Worm (Caenorhabditis elegans) whole organism, L2 larva: ENCODE results near the gene lido-16.

Experiments
- C34F6.9 ChIP-seq: fragments of 150-350 bp; optimal IDR thresholded peaks from 2 replicates; lab custom pipeline; 2014; ENCODE audit warnings: missing biosample characterization, missing genetic modification characterization
- R02D3.7 ChIP-seq: fragments of 150-350 bp; optimal IDR thresholded peaks from 2 replicates; lab custom pipeline; 2014; ENCODE audit warnings: missing biosample characterization, missing genetic modification characterization
- alr-1 ChIP-seq: fragments of 150-350 bp; optimal IDR thresholded peaks from 2 replicates; lab custom pipeline; 2014; ENCODE audit warnings: missing biosample characterization, missing genetic modification characterization
- ama-1 ChIP-seq: fragments of 150-350 bp; optimal IDR thresholded peaks from 2 replicates; lab custom pipeline; 2018; ENCODE audit warnings: inconsistent platforms
- blmp-1 ChIP-seq: sonication (generic microtip); optimal IDR thresholded peaks from 2 replicates; lab custom pipeline; 2017; ENCODE audit warnings: missing genetic modification characterization, mild to moderate bottlenecking, missing compliant biosample characterization, antibody characterized with exemption, moderate library complexity; ENCODE audit not compliant: insufficient read depth
- ceh-82 ChIP-seq: fragments of 150-350 bp; optimal IDR thresholded peaks from 2 replicates; lab custom pipeline; 2014; ENCODE audit warnings: missing biosample characterization, missing genetic modification characterization
- crh-2 ChIP-seq: sonication (generic microtip); optimal IDR thresholded peaks from 2 replicates; lab custom pipeline; 2017; ENCODE audit warnings: missing biosample characterization, missing genetic modification characterization
- dmd-4 ChIP-seq: sonication (generic microtip); optimal IDR thresholded peaks from 2 replicates; lab custom pipeline; 2017; ENCODE audit warnings: missing biosample characterization, missing genetic modification characterization
- egl-27 ChIP-seq: sonication (generic microtip); optimal IDR thresholded peaks from 3 replicates; lab custom pipeline; 2017; ENCODE audit warnings: missing biosample characterization, missing genetic modification reagents, missing genetic modification characterization
- elt-3 ChIP-seq: sonication (generic microtip); optimal IDR thresholded peaks from 2 replicates; lab custom pipeline; 2017; ENCODE audit warnings: missing biosample characterization, missing genetic modification characterization
- fos-1 ChIP-seq: fragments of 150-350 bp; optimal IDR thresholded peaks from 2 replicates; lab custom pipeline; 2014; ENCODE audit warnings: missing biosample characterization, missing genetic modification characterization
- lin-39 ChIP-seq: fragments of 150-350 bp; optimal IDR thresholded peaks from 2 replicates; lab custom pipeline; 2014; ENCODE audit warnings: missing biosample characterization, missing genetic modification reagents, missing genetic modification characterization
- lsy-2 ChIP-seq, 2 experiments: fragments of 150-350 bp in 1 of 2; sonication (generic microtip) in 1 of 2; optimal IDR thresholded peaks; 2 replicates each; lab custom pipeline; 2014 to 2017; ENCODE audit warnings: missing biosample characterization in 2 of 2, missing genetic modification characterization in 2 of 2
- mab-5 ChIP-seq: fragments of 150-350 bp; optimal IDR thresholded peaks from 2 replicates; lab custom pipeline; 2014; ENCODE audit warnings: missing biosample characterization, missing genetic modification characterization
- mdl-1 ChIP-seq, 2 experiments: fragments of 150-350 bp in 1 of 2; sonication (generic microtip) in 1 of 2; optimal IDR thresholded peaks; 2 replicates each; lab custom pipeline; 2017; ENCODE audit warnings: missing biosample characterization in 2 of 2, missing genetic modification characterization in 2 of 2
- nhr-11 ChIP-seq: fragments of 150-350 bp; optimal IDR thresholded peaks from 2 replicates; lab custom pipeline; 2014; ENCODE audit warnings: missing biosample characterization, missing genetic modification characterization
- nhr-129 ChIP-seq: fragments of 150-350 bp; optimal IDR thresholded peaks from 2 replicates; lab custom pipeline; 2014; ENCODE audit warnings: missing biosample characterization, missing genetic modification characterization
- nhr-21 ChIP-seq: fragments of 150-350 bp; optimal IDR thresholded peaks from 2 replicates; lab custom pipeline; 2014; ENCODE audit warnings: missing biosample characterization, missing genetic modification characterization
- nhr-23 ChIP-seq: fragments of 150-350 bp; optimal IDR thresholded peaks from 2 replicates; lab custom pipeline; 2014; ENCODE audit warnings: missing biosample characterization, missing genetic modification reagents, missing genetic modification characterization
- nhr-25 ChIP-seq: fragments of 150-350 bp; sonication (generic microtip); optimal IDR thresholded peaks from 3 replicates; lab custom pipeline; 2014; ENCODE audit warnings: missing biosample characterization, missing genetic modification characterization
- nhr-6 ChIP-seq: fragments of 150-350 bp; optimal IDR thresholded peaks from 2 replicates; lab custom pipeline; 2014; ENCODE audit warnings: missing biosample characterization, missing genetic modification characterization
- nhr-77 ChIP-seq: fragments of 150-350 bp; optimal IDR thresholded peaks from 2 replicates; lab custom pipeline; 2014; ENCODE audit warnings: missing biosample characterization, missing genetic modification characterization
- peb-1 ChIP-seq: fragments of 150-350 bp; optimal IDR thresholded peaks from 2 replicates; lab custom pipeline; 2014; ENCODE audit warnings: missing biosample characterization, missing genetic modification characterization
- sem-4 ChIP-seq: fragments of 150-350 bp; optimal IDR thresholded peaks from 2 replicates; lab custom pipeline; 2014; ENCODE audit warnings: missing biosample characterization, missing genetic modification reagents, missing genetic modification characterization
- skn-1 ChIP-seq: sonication (generic microtip); optimal IDR thresholded peaks from 2 replicates; lab custom pipeline; 2017; ENCODE audit warnings: missing biosample characterization, missing genetic modification characterization
- sma-3 ChIP-seq: sonication (generic microtip); optimal IDR thresholded peaks from 2 replicates; lab custom pipeline; 2016; ENCODE audit warnings: missing genetic modification reagents, missing genetic modification characterization, missing compliant biosample characterization
- sma-9 ChIP-seq, 2 experiments: fragments of 150-350 bp in 1 of 2; sonication (generic microtip) in 1 of 2; optimal IDR thresholded peaks; 2 replicates each; lab custom pipeline; 2014 to 2016; ENCODE audit warnings: missing genetic modification characterization in 2 of 2, mild to moderate bottlenecking in 1 of 2, missing biosample characterization in 1 of 2, missing compliant biosample characterization in 1 of 2, missing genetic modification reagents in 1 of 2, moderate library complexity in 1 of 2
- snpc-4 ChIP-seq: fragments of 150-350 bp; optimal IDR thresholded peaks from 2 replicates; lab custom pipeline; 2014; ENCODE audit warnings: missing biosample characterization, missing genetic modification characterization
- unc-39 ChIP-seq: fragments of 150-350 bp; optimal IDR thresholded peaks from 2 replicates; lab custom pipeline; 2014; ENCODE audit warnings: missing biosample characterization, missing genetic modification characterization
- unc-55 ChIP-seq: fragments of 150-350 bp; sonication (generic microtip); optimal IDR thresholded peaks from 3 replicates; lab custom pipeline; 2014; ENCODE audit warnings: missing biosample characterization, missing genetic modification reagents, missing genetic modification characterization
- unc-62 ChIP-seq: fragments of 150-350 bp; optimal IDR thresholded peaks from 2 replicates; lab custom pipeline; 2014; ENCODE audit warnings: missing biosample characterization, missing genetic modification reagents, missing genetic modification characterization
- ztf-11 ChIP-seq: sonication (generic microtip); optimal IDR thresholded peaks from 2 replicates; lab custom pipeline; 2017; ENCODE audit warnings: missing biosample characterization, missing genetic modification characterization
- ztf-4 ChIP-seq: fragments of 150-350 bp; optimal IDR thresholded peaks from 2 replicates; lab custom pipeline; 2014; ENCODE audit warnings: missing biosample characterization, missing genetic modification characterization

lido-16 gene

ce11 chrII:6521316-6521715 is 36.5 kb upstream of the lido-16 start, which contains the start of gene toe-2:
TSS of gene toe-2 (minus strand) at chrII:6521385.
- TF ChIP-seq nhr-6, result no peak
- no peak for TF ChIP-seq mdl-1 (tag; optimal IDR thresholded peaks at IDR 0.05; lab: Kevin White, UChicago)
- no peak for TF ChIP-seq egl-27 (tag; lab: Kevin White, UChicago)
- TF ChIP-seq mab-5 (tag; lab: Kevin White, UChicago), result no peak
- TF ChIP-seq unc-39, result no peak
- TF ChIP-seq crh-2, result no peak
- no peak for TF ChIP-seq nhr-129 (tag; lab: Kevin White, UChicago)
- TF ChIP-seq elt-3, result no peak
- TF ChIP-seq nhr-25, result no peak
- TF ChIP-seq blmp-1 (tag; lab: Kevin White, UChicago), result no peak
- TF ChIP-seq snpc-4 (tag; lab: Kevin White, UChicago), result no peak

- peak; percentile 17 for TF ChIP-seq sma-9 (GFP tag; optimal IDR thresholded peaks at IDR 0.05; lab: Kevin White, UChicago)
- TF ChIP-seq sma-9 (tag; optimal IDR thresholded peaks at IDR 0.05; lab: Kevin White, UChicago), result no peak
- TF ChIP-seq nhr-11 (tag; lab: Kevin White, UChicago), result no peak
- TF ChIP-seq unc-62 (GFP tag; lab: Kevin White, UChicago), result no peak
- TF ChIP-seq fos-1 (tag; lab: Kevin White, UChicago), result peak; percentile 42
- TF ChIP-seq nhr-129 (tag; lab: Kevin White, UChicago), result no peak
- no peak for TF ChIP-seq blmp-1 (tag; lab: Kevin White, UChicago)
- TF ChIP-seq, all 48 proteins: peak for 2
Measured at ce11 chrII:6520103-6520502, 35.3 kb upstream of the lido-16 start.

ce11 chrII:6519703-6520102 is 34.9 kb upstream of the lido-16 start:
- no peak for TF ChIP-seq peb-1 (tag; lab: Kevin White, UChicago)
- no peak for TF ChIP-seq ztf-4 (tag; lab: Kevin White, UChicago)

ce11 chrII:6516276-6516675 is 31.5 kb upstream of the lido-16 start, which contains the start of gene C56E6.7:
TSS of gene C56E6.7 (plus strand) at chrII:6516576.
- no peak for TF ChIP-seq ztf-11 (tag; lab: Kevin White, UChicago)
- no peak for TF ChIP-seq skn-1
- no peak for TF ChIP-seq ama-1
- TF ChIP-seq lsy-2 (tag; optimal IDR thresholded peaks at IDR 0.05; lab: Kevin White, UChicago), result no peak
- no peak for TF ChIP-seq unc-62 (GFP tag; lab: Kevin White, UChicago)
- no peak for TF ChIP-seq crh-2
- TF ChIP-seq nhr-21 (tag; lab: Kevin White, UChicago), result no peak
- TF ChIP-seq elt-3, result no peak
- no peak for TF ChIP-seq sem-4 (tag; lab: Kevin White, UChicago)
- no peak for TF ChIP-seq alr-1
- no peak for TF ChIP-seq unc-55
- TF ChIP-seq C34F6.9 (tag; lab: Kevin White, UChicago), result no peak
- no peak for TF ChIP-seq sma-3 (GFP tag; lab: Kevin White, UChicago)
- TF ChIP-seq sma-9 (GFP tag; optimal IDR thresholded peaks at IDR 0.05; lab: Kevin White, UChicago), result no peak
- no peak for TF ChIP-seq sma-9 (tag; optimal IDR thresholded peaks at IDR 0.05; lab: Kevin White, UChicago)
- TF ChIP-seq nhr-6, result no peak
- no peak for TF ChIP-seq nhr-77 (tag; lab: Kevin White, UChicago)
- TF ChIP-seq dmd-4 (tag; lab: Kevin White, UChicago), result no peak
- no peak for TF ChIP-seq lin-39
- TF ChIP-seq ceh-82 (tag; lab: Kevin White, UChicago), result no peak
- TF ChIP-seq mab-5 (tag; lab: Kevin White, UChicago), result no peak
- TF ChIP-seq, all 48 proteins: peak for 0

- TF ChIP-seq mab-5 (tag; lab: Kevin White, UChicago), result no peak
- no peak for TF ChIP-seq unc-55
- TF ChIP-seq unc-39, result no peak
- TF ChIP-seq ztf-11 (tag; lab: Kevin White, UChicago), result no peak
- no peak for TF ChIP-seq ceh-82 (tag; lab: Kevin White, UChicago)
- TF ChIP-seq nhr-21 (tag; lab: Kevin White, UChicago), result no peak
- TF ChIP-seq snpc-4 (tag; lab: Kevin White, UChicago), result no peak
- TF ChIP-seq nhr-23 (tag; lab: Kevin White, UChicago), result no peak
- no peak for TF ChIP-seq lsy-2 (tag; optimal IDR thresholded peaks at IDR 0.05; lab: Kevin White, UChicago)
- TF ChIP-seq R02D3.7 (tag; lab: Kevin White, UChicago), result no peak
- no peak for TF ChIP-seq unc-62 (GFP tag; lab: Kevin White, UChicago)
- no peak for TF ChIP-seq ama-1
Measured at ce11 chrII:6513911-6514310, 29.1 kb upstream of the lido-16 start, which contains the start of gene R05G9R.1. TSS of gene R05G9R.1 (minus strand) at chrII:6514011.
